Fruit fly (Drosophila melanogaster): Measurements from ENCODE around the gene aurB.

The aurB gene

DNA sequence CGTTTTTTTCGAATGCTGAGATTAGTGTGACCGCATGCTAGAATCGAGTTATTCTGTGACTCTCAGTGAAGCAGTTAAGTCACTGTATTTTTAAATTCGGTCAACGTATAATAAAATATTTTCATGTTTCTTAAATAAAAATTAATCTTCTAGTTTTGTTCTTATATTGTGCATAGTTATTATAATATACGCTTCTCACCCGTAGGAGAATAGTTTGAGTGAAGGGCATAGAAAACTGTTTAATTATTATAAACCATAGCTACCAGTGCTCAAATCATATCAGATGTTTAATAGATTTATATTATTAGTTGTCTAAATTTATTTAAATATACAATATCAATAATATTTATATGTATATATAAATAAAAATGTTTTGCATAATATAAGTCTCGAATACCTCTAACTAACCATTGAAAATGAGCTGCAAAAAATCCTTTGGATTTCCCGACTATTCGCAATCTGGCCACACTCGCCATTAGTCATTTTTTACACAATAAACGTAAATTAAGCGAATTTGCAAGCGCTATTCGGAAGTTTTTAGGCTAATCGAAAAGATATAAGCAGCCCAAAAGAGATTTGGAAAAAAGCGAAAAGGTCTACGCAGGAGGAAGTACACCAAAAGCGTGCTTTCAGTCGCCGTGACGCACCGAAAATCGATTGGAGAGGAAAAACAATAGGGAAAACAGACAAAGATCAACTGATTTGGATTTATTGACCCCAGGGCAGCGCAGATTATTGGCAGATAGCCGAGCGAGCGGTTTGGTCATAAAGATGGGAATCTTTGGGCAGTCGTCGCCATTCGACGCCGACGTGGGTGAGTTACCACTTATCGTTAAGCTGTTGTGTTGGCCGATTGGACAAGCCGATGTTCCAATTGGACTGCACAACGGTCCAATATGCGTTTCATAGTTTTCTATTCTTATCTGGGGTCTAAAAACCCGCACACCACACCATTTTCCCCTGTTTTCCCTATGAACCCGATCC lies at the start of gene aurB, which contains the start of gene Stam (continued):
- TF ChIP-seq CG17568 (GFP tag; optimal IDR thresholded peaks at IDR 0.05) (no peak), bcd (GFP tag; optimal IDR thresholded peaks at IDR 0.05) (peak; percentile 41), CG13287 (GFP tag; IDR thresholded peaks at IDR 0.05; ENCODE audit: partially characterized antibody) (no peak), HHEX (GFP tag; optimal IDR thresholded peaks at IDR 0.05) (peak; percentile 46), Myb (GFP tag; optimal IDR thresholded peaks at IDR 0.05) (peak; percentile 86), CG12236 (GFP tag; optimal IDR thresholded peaks at IDR 0.05) (no peak), lola (GFP tag; optimal IDR thresholded peaks at IDR 0.05) (peak in 1 of 3 experiments; percentile 64), Nf-YB (GFP tag; optimal IDR thresholded peaks at IDR 0.05) (peak; percentile 28), zen2 (GFP tag; IDR thresholded peaks at IDR 0.05; ENCODE audit: partially characterized antibody) (no peak), Sry-β (GFP tag; optimal IDR thresholded peaks at IDR 0.05) (peak; percentile 12), B-H2 (GFP tag; optimal IDR thresholded peaks at IDR 0.05) (peak; percentile 42), ranshi (GFP tag; IDR thresholded peaks at IDR 0.05) (peak; percentile 44; the same call in 1 of the 2 replicates), CG11696 (GFP tag; IDR thresholded peaks at IDR 0.05) (no peak), cwo (GFP tag; optimal IDR thresholded peaks at IDR 0.05) (peak; percentile 32), scrt (GFP tag; optimal IDR thresholded peaks at IDR 0.05) (peak; percentile 11), slp2 (GFP tag; optimal IDR thresholded peaks at IDR 0.05) (no peak), CG42726 (GFP tag; IDR thresholded peaks at IDR 0.05; ENCODE audit: partially characterized antibody) (no peak), salm (tag; optimal IDR thresholded peaks at IDR 0.05) (peak; percentile 37), CG16863 (GFP tag; optimal IDR thresholded peaks at IDR 0.05) (no peak), mam (GFP tag; optimal IDR thresholded peaks at IDR 0.05) (no peak), caup (GFP tag; optimal IDR thresholded peaks at IDR 0.05; ENCODE audit: severe bottlenecking) (peak; percentile 13), jing (GFP tag; optimal IDR thresholded peaks at IDR 0.05) (no peak), H2.0 (GFP tag; IDR thresholded peaks at IDR 0.05) (no peak), repo (GFP tag; optimal IDR thresholded peaks at IDR 0.05) (no peak), CG10209 (GFP tag; optimal IDR thresholded peaks at IDR 0.05) (peak; percentile 49), CG12219 (GFP tag; optimal IDR thresholded peaks at IDR 0.05) (no peak), Stat92E (GFP tag; optimal IDR thresholded peaks at IDR 0.05) (no peak), chm (GFP tag; IDR thresholded peaks at IDR 0.05) (0 out of 2 replicates have a peak, but pooled peaks have one; percentile 12), ssp (GFP tag; IDR thresholded peaks at IDR 0.05) (0 out of 2 replicates have a peak, but pooled peaks have one; percentile 34), CG11695 (GFP tag; IDR thresholded peaks at IDR 0.05) (peak; percentile 8; the same call in 1 of the 3 replicates), CG17186 (GFP tag; optimal IDR thresholded peaks at IDR 0.05) (no peak), NFAT (GFP tag; IDR thresholded peaks at IDR 0.05) (peak; percentile 21; the same call in 1 of the 2 replicates), ttk (GFP tag; IDR thresholded peaks at IDR 0.05) (peak; percentile 18; the same call in 1 of the 2 replicates), tup (GFP tag; optimal IDR thresholded peaks at IDR 0.05) (no peak), Tbp (GFP tag; optimal IDR thresholded peaks at IDR 0.05) (no peak), Oli (tag; optimal IDR thresholded peaks at IDR 0.05) (peak; percentile 61), cg (GFP tag; optimal IDR thresholded peaks at IDR 0.05) (no peak), h (optimal IDR thresholded peaks at IDR 0.05) (no peak), Kr (GFP tag; optimal IDR thresholded peaks at IDR 0.05) (no peak), CG8924 (tag; optimal IDR thresholded peaks at IDR 0.05) (peak; percentile 80), wdn (GFP tag; IDR thresholded peaks at IDR 0.05) (no peak), CG10366 (GFP tag; IDR thresholded peaks at IDR 0.05) (peak; percentile 24), CG4282 (GFP tag; optimal IDR thresholded peaks at IDR 0.05) (no peak), CG9437 (GFP tag; optimal IDR thresholded peaks at IDR 0.05) (peak; percentile 50), CG7786 (GFP tag; optimal IDR thresholded peaks at IDR 0.05) (no peak), CG13894 (tag; optimal IDR thresholded peaks at IDR 0.05) (peak; percentile 41), CG11085 (GFP tag; IDR thresholded peaks at IDR 0.05) (no peak)
